Worm (Caenorhabditis elegans) whole organism, young adult: ENCODE data around the gene F40F8.3.

Source experiments
- B0019.2 ChIP-seq: fragments of 200-800 bp; sonication (Bioruptor generic); conservative IDR thresholded peaks from 2 replicates; pipeline ENCODE4 v1.3.6; 2022; ENCODE audit warnings: missing genetic modification reagents, missing genetic modification characterization, missing compliant biosample characterization
- C06A6.2 ChIP-seq: fragments of 200-800 bp; sonication (Bioruptor generic); conservative IDR thresholded peaks from 2 replicates; pipeline ENCODE4 v1.3.6; 2022; ENCODE audit warnings: missing genetic modification characterization, missing compliant biosample characterization
- C17E4.6 ChIP-seq: fragments of 200-800 bp; sonication (Bioruptor generic); IDR thresholded peaks from 2 replicates; pipeline ENCODE4 v1.3.6; 2022; ENCODE audit warnings: missing genetic modification reagents, missing genetic modification characterization, missing compliant biosample characterization
- F22D6.2 ChIP-seq: sonication (generic microtip); optimal IDR thresholded peaks from 2 replicates; lab custom pipeline; 2016; ENCODE audit warnings: mild to moderate bottlenecking, missing genetic modification characterization, missing compliant biosample characterization
- F23B12.7 ChIP-seq: sonication (generic microtip); optimal IDR thresholded peaks from 2 replicates; lab custom pipeline; 2017; ENCODE audit warnings: missing genetic modification characterization, mild to moderate bottlenecking, missing compliant biosample characterization, antibody characterized with exemption, moderate library complexity; ENCODE audit not compliant: insufficient read depth
- F37B4.10 ChIP-seq: fragments of 200-800 bp; sonication (Bioruptor generic); IDR thresholded peaks from 2 replicates; pipeline ENCODE4 v1.3.6; 2022; ENCODE audit warnings: missing genetic modification characterization, missing compliant biosample characterization
- F39B2.1 ChIP-seq: fragments of 200-800 bp; sonication (Bioruptor generic); IDR thresholded peaks from 2 replicates; pipeline ENCODE4 v1.3.6; 2022; ENCODE audit warnings: missing genetic modification reagents, missing genetic modification characterization, missing compliant biosample characterization
- F55B11.4 ChIP-seq: sonication (generic microtip); optimal IDR thresholded peaks from 2 replicates; lab custom pipeline; 2016; ENCODE audit warnings: missing compliant biosample characterization, missing genetic modification characterization, borderline replicate concordance; ENCODE audit not compliant: insufficient read depth
- Y53F4B.3 ChIP-seq: fragments of 200-800 bp; sonication (Bioruptor generic); IDR thresholded peaks from 2 replicates; pipeline ENCODE4 v1.3.6; 2022; ENCODE audit warnings: missing genetic modification reagents, missing genetic modification characterization, missing compliant biosample characterization
- Y67H2A.10 ChIP-seq: fragments of 200-800 bp; sonication (Bioruptor generic); conservative IDR thresholded peaks from 2 replicates; pipeline ENCODE4 v1.3.6; 2022; ENCODE audit warnings: missing genetic modification reagents, missing genetic modification characterization, missing compliant biosample characterization
- Y79H2A.3 ChIP-seq: fragments of 200-800 bp; sonication (Bioruptor generic); conservative IDR thresholded peaks from 2 replicates; pipeline ENCODE4 v1.3.6; 2022; ENCODE audit warnings: missing genetic modification reagents, missing genetic modification characterization, missing compliant biosample characterization
- Y95B8A.8 ChIP-seq: fragments of 200-800 bp; sonication (Bioruptor generic); IDR thresholded peaks from 2 replicates; pipeline ENCODE4 v1.3.6; 2022; ENCODE audit warnings: missing genetic modification reagents, missing genetic modification characterization, missing compliant biosample characterization
- ZK185.1 ChIP-seq: sonication (generic microtip); optimal IDR thresholded peaks from 2 replicates; lab custom pipeline; 2016; ENCODE audit warnings: mild to moderate bottlenecking, missing genetic modification characterization, missing compliant biosample characterization; ENCODE audit not compliant: poor library complexity, severe bottlenecking
- ama-1 ChIP-seq, 3 experiments: fragments of 150-350 bp in 1 of 3; sonication (generic microtip) in 2 of 3; optimal IDR thresholded peaks; 2 replicates each; lab custom pipeline; 2014 to 2018; ENCODE audit warnings: missing biosample characterization in 2 of 3, missing genetic modification characterization in 2 of 3, missing genetic modification reagents in 2 of 3
- aptf-2 ChIP-seq: fragments of 200-800 bp; sonication (Bioruptor generic); conservative IDR thresholded peaks from 2 replicates; pipeline ENCODE4 v1.3.6; 2022; ENCODE audit warnings: missing genetic modification reagents, missing genetic modification characterization, missing compliant biosample characterization
- atf-7 ChIP-seq: sonication (generic microtip); optimal IDR thresholded peaks from 2 replicates; lab custom pipeline; 2017; ENCODE audit warnings: mild to moderate bottlenecking, missing genetic modification characterization, missing compliant biosample characterization
- attf-5 ChIP-seq: fragments of 200-800 bp; sonication (Bioruptor generic); optimal IDR thresholded peaks from 2 replicates; lab custom pipeline; 2018; ENCODE audit warnings: mild to moderate bottlenecking, missing genetic modification characterization, missing compliant biosample characterization
- attf-6 ChIP-seq: fragments of 200-800 bp; sonication (Bioruptor generic); IDR thresholded peaks from 2 replicates; pipeline ENCODE4 v1.3.6; 2022; ENCODE audit warnings: missing genetic modification reagents, missing genetic modification characterization, missing compliant biosample characterization
- cebp-2 ChIP-seq: fragments of 200-800 bp; sonication (Bioruptor generic); IDR thresholded peaks from 2 replicates; pipeline ENCODE4 v1.3.6; 2022; ENCODE audit warnings: missing genetic modification characterization, missing compliant biosample characterization
- ceh-58 ChIP-seq: fragments of 200-800 bp; sonication (Bioruptor generic); IDR thresholded peaks from 2 replicates; pipeline ENCODE4 v1.3.6; 2022; ENCODE audit warnings: missing genetic modification characterization, missing compliant biosample characterization
- egl-18 ChIP-seq: fragments of 200-800 bp; sonication (Bioruptor generic); IDR thresholded peaks from 2 replicates; pipeline ENCODE4 v1.3.6; 2022; ENCODE audit warnings: missing genetic modification reagents, missing genetic modification characterization, missing compliant biosample characterization
- egl-44 ChIP-seq: fragments of 200-800 bp; sonication (Bioruptor generic); IDR thresholded peaks from 2 replicates; pipeline ENCODE4 v1.3.6; 2022; ENCODE audit warnings: missing genetic modification reagents, missing genetic modification characterization, missing compliant biosample characterization
- ets-4 ChIP-seq: fragments of 200-800 bp; sonication (Bioruptor generic); optimal IDR thresholded peaks from 2 replicates; lab custom pipeline; 2018; ENCODE audit warnings: mild to moderate bottlenecking, missing genetic modification characterization, missing compliant biosample characterization
- hlh-12 ChIP-seq: sonication (generic microtip); optimal IDR thresholded peaks from 2 replicates; lab custom pipeline; 2016; ENCODE audit warnings: missing genetic modification characterization, missing compliant biosample characterization
- hlh-26 ChIP-seq: fragments of 200-800 bp; sonication (Bioruptor generic); conservative IDR thresholded peaks from 2 replicates; pipeline ENCODE4 v1.3.6; 2022; ENCODE audit warnings: missing genetic modification reagents, missing genetic modification characterization, missing compliant biosample characterization
- hmg-1.2 ChIP-seq: fragments of 200-800 bp; sonication (Bioruptor generic); IDR thresholded peaks from 2 replicates; pipeline ENCODE4 v1.3.6; 2022; ENCODE audit warnings: missing genetic modification reagents, missing genetic modification characterization, missing compliant biosample characterization
- hsf-1 ChIP-seq: fragments of 200-800 bp; sonication (Bioruptor generic); IDR thresholded peaks from 2 replicates; pipeline ENCODE4 v1.3.6; 2022; ENCODE audit warnings: missing genetic modification reagents, missing genetic modification characterization, missing compliant biosample characterization
- let-526 ChIP-seq: fragments of 200-800 bp; sonication (Bioruptor generic); IDR thresholded peaks from 2 replicates; pipeline ENCODE4 v1.3.6; 2022; ENCODE audit warnings: missing genetic modification reagents, missing genetic modification characterization, missing compliant biosample characterization
- let-607 ChIP-seq, 2 experiments: fragments of 200-800 bp in 1 of 2; sonication (Bioruptor generic) in 1 of 2; sonication (generic microtip) in 1 of 2; optimal IDR thresholded peaks; 2 replicates each; lab custom pipeline; 2016 to 2018; ENCODE audit warnings: mild to moderate bottlenecking in 2 of 2, missing compliant biosample characterization in 2 of 2, missing genetic modification characterization in 2 of 2, moderate library complexity in 2 of 2, missing genotype in 1 of 2
- madf-10 ChIP-seq: sonication (generic microtip); optimal IDR thresholded peaks from 2 replicates; lab custom pipeline; 2016; ENCODE audit warnings: mild to moderate bottlenecking, missing genetic modification characterization, missing compliant biosample characterization
- madf-8 ChIP-seq: fragments of 200-800 bp; sonication (Bioruptor generic); conservative IDR thresholded peaks from 2 replicates; pipeline ENCODE4 v1.3.6; 2022; ENCODE audit warnings: missing genetic modification reagents, missing genetic modification characterization, missing compliant biosample characterization
- mel-28 ChIP-seq: sonication (generic microtip); optimal IDR thresholded peaks from 2 replicates; lab custom pipeline; 2016; ENCODE audit warnings: borderline replicate concordance, mild to moderate bottlenecking, missing genetic modification characterization, missing compliant biosample characterization
- nfya-1 ChIP-seq: sonication (generic microtip); optimal IDR thresholded peaks from 2 replicates; lab custom pipeline; 2017; ENCODE audit warnings: antibody characterized with exemption, missing compliant biosample characterization, missing genetic modification characterization, borderline replicate concordance; ENCODE audit not compliant: insufficient read depth
- nhr-120 ChIP-seq: fragments of 200-800 bp; sonication (Bioruptor generic); IDR thresholded peaks from 2 replicates; pipeline ENCODE4 v1.3.6; 2022; ENCODE audit warnings: missing genetic modification characterization, missing compliant biosample characterization
- nhr-179 ChIP-seq: sonication (generic microtip); optimal IDR thresholded peaks from 2 replicates; lab custom pipeline; 2016; ENCODE audit warnings: mild to moderate bottlenecking, missing genetic modification characterization, missing compliant biosample characterization
- nhr-27 ChIP-seq: fragments of 200-800 bp; sonication (Bioruptor generic); optimal IDR thresholded peaks from 2 replicates; lab custom pipeline; 2018; ENCODE audit warnings: mild to moderate bottlenecking, missing genetic modification characterization, moderate library complexity, missing compliant biosample characterization
- pbrm-1 ChIP-seq: fragments of 200-800 bp; sonication (Bioruptor generic); IDR thresholded peaks from 2 replicates; pipeline ENCODE4 v1.3.6; 2022; ENCODE audit warnings: missing genetic modification reagents, missing genetic modification characterization, missing compliant biosample characterization
- pha-4 ChIP-seq: fragments of 150-350 bp; sonication (generic microtip); optimal IDR thresholded peaks from 2 replicates; lab custom pipeline; 2014; ENCODE audit warnings: missing biosample characterization, missing genetic modification reagents, missing genetic modification characterization
- rec-8 ChIP-seq, 2 experiments: sonication (generic microtip); optimal IDR thresholded peaks; 2 replicates each; lab custom pipeline; 2016; ENCODE audit warnings: mild to moderate bottlenecking in 2 of 2, missing genetic modification characterization in 2 of 2, missing genetic modification reagents in 2 of 2, missing genotype in 2 of 2, missing biosample characterization in 1 of 2, missing compliant biosample characterization in 1 of 2, moderate library complexity in 1 of 2
- sdz-38 ChIP-seq: sonication (generic microtip); optimal IDR thresholded peaks from 2 replicates; lab custom pipeline; 2016; ENCODE audit warnings: missing genotype, missing genetic modification characterization, missing compliant biosample characterization
- snpc-3.4 ChIP-seq: sonication (generic microtip); optimal IDR thresholded peaks from 2 replicates; lab custom pipeline; 2017; ENCODE audit warnings: missing genetic modification characterization, mild to moderate bottlenecking, missing compliant biosample characterization, antibody characterized with exemption, moderate library complexity, missing genotype, missing genetic modification reagents
- snpc-4 ChIP-seq, 5 experiments: fragments of 150-350 bp in 1 of 5; sonication (generic microtip) in 4 of 5; optimal IDR thresholded peaks; 2 replicates each; lab custom pipeline; 2014 to 2018; ENCODE audit warnings: missing genetic modification characterization in 5 of 5, missing biosample characterization in 3 of 5, antibody characterized with exemption in 2 of 5, mild to moderate bottlenecking in 2 of 5, missing compliant biosample characterization in 2 of 5, missing genotype in 2 of 5, moderate library complexity in 2 of 5, missing genetic modification reagents in 1 of 5
- somi-1 ChIP-seq: fragments of 200-800 bp; sonication (Bioruptor generic); optimal IDR thresholded peaks from 2 replicates; lab custom pipeline; 2018; ENCODE audit warnings: mild to moderate bottlenecking, missing genetic modification characterization, missing compliant biosample characterization
- tlf-1 ChIP-seq: fragments of 200-800 bp; sonication (Bioruptor generic); optimal IDR thresholded peaks from 2 replicates; lab custom pipeline; 2018; ENCODE audit warnings: mild to moderate bottlenecking, missing genetic modification characterization, missing compliant biosample characterization
- ztf-18 ChIP-seq: sonication (generic microtip); optimal IDR thresholded peaks from 2 replicates; lab custom pipeline; 2016; ENCODE audit warnings: missing genotype, mild to moderate bottlenecking, missing genetic modification characterization, missing compliant biosample characterization
- ztf-26 ChIP-seq: sonication (generic microtip); optimal IDR thresholded peaks from 2 replicates; lab custom pipeline; 2017; ENCODE audit warnings: missing genetic modification characterization, missing compliant biosample characterization
- ztf-3 ChIP-seq: fragments of 200-800 bp; sonication (Bioruptor generic); optimal IDR thresholded peaks from 2 replicates; lab custom pipeline; 2018; ENCODE audit warnings: mild to moderate bottlenecking, missing genetic modification characterization, missing compliant biosample characterization

The F40F8.3 gene

ce11 chrII:11125059-11125594, 4.0 kb upstream of the F40F8.3 start (continued):
- TF ChIP-seq madf-10 (tag; lab: Kevin White, UChicago) (no peak), ztf-3 (GFP tag; lab: Kevin White, UChicago) (no peak), pha-4 (tag; lab: Kevin White, UChicago) (no peak), nhr-120 (GFP tag; lab: Robert Waterston, UW) (no peak), egl-18 (GFP tag; lab: Robert Waterston, UW) (no peak), hlh-12 (tag; lab: Kevin White, UChicago) (no peak), C06A6.2 (GFP tag; lab: Robert Waterston, UW) (no peak), tlf-1 (no peak), hlh-26 (GFP tag; lab: Robert Waterston, UW) (0 out of 2 replicates have a peak, but pooled peaks have one; percentile 19), madf-8 (no peak), hmg-1.2 (GFP tag; lab: Robert Waterston, UW) (no peak), ztf-26 (tag; lab: Kevin White, UChicago) (no peak), attf-5 (GFP tag; lab: Kevin White, UChicago) (no peak), mel-28 (tag; lab: Kevin White, UChicago) (no peak), ZK185.1 (tag; lab: Kevin White, UChicago) (no peak), ama-1 (optimal IDR thresholded peaks at IDR 0.05; lab: Kevin White, UChicago) (no peak), ama-1 (GFP tag; optimal IDR thresholded peaks at IDR 0.05; lab: Kevin White, UChicago) (no peak), C17E4.6 (GFP tag; lab: Robert Waterston, UW) (no peak), cebp-2 (no peak), egl-44 (GFP tag; lab: Robert Waterston, UW) (no peak), let-607 (tag; optimal IDR thresholded peaks at IDR 0.05; lab: Kevin White, UChicago) (no peak), Y53F4B.3 (GFP tag; lab: Robert Waterston, UW) (no peak), Y79H2A.3 (GFP tag; lab: Robert Waterston, UW) (no peak), sdz-38 (no peak), ceh-58 (GFP tag; lab: Robert Waterston, UW) (no peak), somi-1 (GFP tag; lab: Kevin White, UChicago) (no peak), hsf-1 (GFP tag; lab: Robert Waterston, UW) (peak; percentile 20; the same call in 1 of the 2 replicates), F39B2.1 (no peak), nfya-1 (no peak), F55B11.4 (no peak), pbrm-1 (GFP tag; lab: Robert Waterston, UW) (0 out of 2 replicates have a peak, but pooled peaks have one; percentile 20), let-526 (no peak), ets-4 (GFP tag; lab: Kevin White, UChicago) (no peak), atf-7 (tag; lab: Kevin White, UChicago) (peak; percentile 21), attf-6 (GFP tag; lab: Robert Waterston, UW) (no peak), snpc-3.4 (tag; lab: Kevin White, UChicago) (no peak), F37B4.10 (GFP tag; lab: Robert Waterston, UW) (no peak), Y95B8A.8 (0 out of 2 replicates have a peak, but pooled peaks have one; percentile 24), F23B12.7 (tag; lab: Kevin White, UChicago) (no peak), F22D6.2 (tag; lab: Kevin White, UChicago) (no peak), nhr-179 (tag; lab: Kevin White, UChicago) (no peak), rec-8 (tag; optimal IDR thresholded peaks at IDR 0.05; lab: Kevin White, UChicago) (no peak), B0019.2 (GFP tag; lab: Robert Waterston, UW) (no peak), nhr-27 (tag; lab: Kevin White, UChicago) (no peak), Y67H2A.10 (GFP tag; lab: Robert Waterston, UW) (no peak), ztf-18 (tag; lab: Kevin White, UChicago) (no peak), aptf-2 (GFP tag; lab: Robert Waterston, UW) (no peak), snpc-4 (GFP tag; optimal IDR thresholded peaks at IDR 0.05; lab: Kevin White, UChicago) (peak; percentile 0), snpc-4 (tag; optimal IDR thresholded peaks at IDR 0.05; lab: Kevin White, UChicago) (peak in 1 of 4 experiments; percentile 0)
